Worm (Caenorhabditis elegans): ENCODE results near the gene Y43C5A.7.
"Not testable (repeated sequence)": the region's sequence is repeated elsewhere in the genome, so short reads cannot be mapped to it uniquely, and the experiment has no call there.

The Y43C5A.7 gene

DNA sequence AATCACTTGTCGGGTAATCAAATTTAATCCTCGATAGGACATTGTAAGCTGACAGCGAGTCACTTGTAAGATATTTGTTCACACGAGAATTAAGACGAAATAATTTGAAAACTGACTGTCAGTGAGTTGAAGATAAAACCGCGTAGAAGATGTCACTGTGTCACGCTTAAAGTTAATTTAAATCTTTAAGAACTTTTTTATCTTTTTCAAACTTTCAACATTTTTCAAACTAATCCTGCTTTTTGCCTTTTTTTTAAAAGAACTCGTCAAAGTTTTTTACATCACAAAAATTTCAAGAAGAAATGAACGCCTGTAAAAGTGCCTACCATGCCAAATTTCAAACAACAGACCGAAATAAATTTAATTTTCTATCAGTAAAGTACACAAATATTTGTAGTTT is 36.5 kb downstream of the Y43C5A.7 start, which contains the start of gene acs-18:
TSS of gene acs-18 (minus strand) at position 101 of the 400 bp plus-strand sequence.
- TF ChIP-seq vab-15 (tag; optimal IDR thresholded peaks at IDR 0.05) (no peak), unc-130 (tag; optimal IDR thresholded peaks at IDR 0.05) (no peak), elt-2 (tag; optimal IDR thresholded peaks at IDR 0.05) (no peak), isw-1 (GFP tag; IDR thresholded peaks at IDR 0.05) (no peak), blmp-1 (tag; optimal IDR thresholded peaks at IDR 0.05) (no peak), efl-3 (GFP tag; optimal IDR thresholded peaks at IDR 0.05) (no peak), lir-3 (tag; optimal IDR thresholded peaks at IDR 0.05; ENCODE audit: poor library complexity) (no peak), ama-1 (optimal IDR thresholded peaks at IDR 0.05) (no peak), hlh-4 (tag; optimal IDR thresholded peaks at IDR 0.05) (no peak), C34B4.2 (tag; optimal IDR thresholded peaks at IDR 0.05) (no peak), nhr-85 (tag) (no peak), irx-1 (tag; optimal IDR thresholded peaks at IDR 0.05) (no peak)

DNA sequence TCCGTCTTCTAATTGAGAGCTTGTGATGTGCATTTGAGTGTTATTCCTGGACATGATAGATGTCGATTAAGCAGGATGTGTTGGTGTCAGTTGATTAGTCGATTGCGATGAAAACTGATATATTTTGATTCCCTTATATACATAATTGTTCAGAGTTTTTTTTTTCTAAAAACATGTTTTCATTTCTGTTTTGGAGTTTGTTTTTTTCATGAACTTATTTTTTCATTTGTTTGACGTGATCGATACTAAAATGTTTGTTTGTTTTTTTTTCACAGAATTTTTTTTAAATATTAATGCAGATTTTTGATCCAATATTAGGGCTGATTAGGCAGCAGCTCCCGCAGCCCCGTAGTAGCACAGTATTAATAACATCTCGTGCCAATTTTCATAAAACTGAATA is 41.1 kb downstream of the Y43C5A.7 start, which contains the start of gene R09E10.2:
TSS of gene R09E10.2 (minus strand) at position 101 of the 400 bp plus-strand sequence.
- no peak for TF ChIP-seq irx-1 (tag; optimal IDR thresholded peaks at IDR 0.05)
- TF ChIP-seq unc-86 (tag; optimal IDR thresholded peaks at IDR 0.05) = no peak
- TF ChIP-seq fkh-8 (tag; optimal IDR thresholded peaks at IDR 0.05) = no peak
- TF ChIP-seq ceh-82 (tag; optimal IDR thresholded peaks at IDR 0.05) = no peak
- TF ChIP-seq pax-3 (tag; optimal IDR thresholded peaks at IDR 0.05) = no peak
- no peak for TF ChIP-seq pqm-1 (tag; optimal IDR thresholded peaks at IDR 0.05)
- no peak for TF ChIP-seq tlp-1 (tag; optimal IDR thresholded peaks at IDR 0.05)
- no peak for TF ChIP-seq C34B4.2 (tag; optimal IDR thresholded peaks at IDR 0.05)
- no peak for TF ChIP-seq snu-23 (GFP tag; optimal IDR thresholded peaks at IDR 0.05)
- TF ChIP-seq egl-13 (tag; optimal IDR thresholded peaks at IDR 0.05) = no peak
- no peak for TF ChIP-seq lin-13 (GFP tag; optimal IDR thresholded peaks at IDR 0.05)
- no peak for TF ChIP-seq C16A3.4 (tag; optimal IDR thresholded peaks at IDR 0.05)
- TF ChIP-seq dpl-1 (GFP tag; optimal IDR thresholded peaks at IDR 0.05) = no peak
- no peak for TF ChIP-seq nhr-77 (tag; optimal IDR thresholded peaks at IDR 0.05)
- no peak for TF ChIP-seq ztf-4 (tag; optimal IDR thresholded peaks at IDR 0.05)

DNA sequence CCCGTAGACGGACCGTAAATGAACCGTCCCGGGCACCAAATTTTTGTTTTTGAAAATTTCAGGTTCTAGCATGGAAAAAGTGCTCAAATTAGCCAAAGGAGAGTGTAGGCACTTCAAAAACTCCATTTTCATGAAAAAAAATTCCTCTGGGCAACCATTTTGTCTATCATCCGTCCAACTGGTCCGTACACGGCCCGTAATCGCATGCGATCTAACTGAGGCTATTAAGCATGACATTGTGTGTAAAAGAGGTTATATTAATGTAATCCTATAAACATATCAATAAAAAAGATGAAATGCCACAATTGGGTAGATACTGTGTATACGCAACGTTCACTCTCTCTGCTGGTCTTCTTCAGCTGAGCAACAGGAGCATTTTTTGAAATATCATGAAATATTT is 45.6 kb downstream of the Y43C5A.7 start, which contains the start of gene R09E10.1:
TSS of gene R09E10.1 (minus strand) at position 101 of the 400 bp plus-strand sequence.
- TF ChIP-seq ceh-82 (tag; optimal IDR thresholded peaks at IDR 0.05); zip-4 (GFP tag; optimal IDR thresholded peaks at IDR 0.05); mab-9 (GFP tag; IDR thresholded peaks at IDR 0.05): not testable (repeated sequence)
